Fruit fly (Drosophila melanogaster): ENCODE measurements around the gene CG6813.

CG6813 gene

DNA sequence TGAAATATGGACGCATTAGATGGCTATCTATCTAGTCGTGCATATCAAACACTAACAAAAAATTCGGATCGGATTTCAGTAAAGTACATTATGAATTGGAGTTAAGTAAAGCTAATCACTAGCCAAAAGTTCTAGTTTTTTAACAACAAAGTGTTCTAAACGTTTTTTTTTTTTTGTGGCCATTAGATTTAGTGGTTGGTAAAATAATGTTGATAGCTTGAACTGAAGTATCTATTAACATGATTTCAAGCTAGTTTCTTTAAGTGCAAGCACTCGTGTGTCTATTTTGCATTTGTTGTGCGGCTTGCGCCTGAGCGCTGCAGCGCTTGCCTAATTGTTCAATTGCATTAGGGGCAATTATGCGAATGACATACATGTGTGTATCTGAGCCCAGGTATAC, 36.2 kb upstream of the CG6813 start:
- TF ChIP-seq CG6808 (GFP tag; optimal IDR thresholded peaks at IDR 0.05) (no peak), CG6276 (GFP tag; optimal IDR thresholded peaks at IDR 0.05) (peak; percentile 20), eg (GFP tag; IDR thresholded peaks at IDR 0.05) (peak; percentile 50; the same call in 2 of the 3 replicates), Hr4 (GFP tag; optimal IDR thresholded peaks at IDR 0.05) (peak; percentile 18), CG32006 (GFP tag; optimal IDR thresholded peaks at IDR 0.05) (peak; percentile 33), salr (GFP tag; optimal IDR thresholded peaks at IDR 0.05) (no peak), CG15336 (GFP tag; IDR thresholded peaks at IDR 0.05) (peak; percentile 64), fd59A (GFP tag; optimal IDR thresholded peaks at IDR 0.05) (no peak)

- TF ChIP-seq CG8119 (GFP tag; IDR thresholded peaks at IDR 0.05), result peak; percentile 66; the same call in 2 of the 3 replicates
- TF ChIP-seq CG6276 (GFP tag; optimal IDR thresholded peaks at IDR 0.05), result peak; percentile 53
- peak; percentile 5 for TF ChIP-seq Sox102F (GFP tag; optimal IDR thresholded peaks at IDR 0.05)
- TF ChIP-seq salr (GFP tag; optimal IDR thresholded peaks at IDR 0.05), result peak in 1 of 2 experiments; percentile 3
- peak; percentile 64 for TF ChIP-seq CG32006 (GFP tag; optimal IDR thresholded peaks at IDR 0.05)
- TF ChIP-seq eg (GFP tag; IDR thresholded peaks at IDR 0.05), result peak; percentile 69; the same call in 2 of the 3 replicates
- TF ChIP-seq dsx (GFP tag; optimal IDR thresholded peaks at IDR 0.05; ENCODE audit: poor library complexity, severe bottlenecking), result peak; percentile 55
- TF ChIP-seq CG11902 (GFP tag; optimal IDR thresholded peaks at IDR 0.05), result peak; percentile 0
- TF ChIP-seq Gug (GFP tag; IDR thresholded peaks at IDR 0.05), result peak; percentile 44
- TF ChIP-seq Eip78C (GFP tag), result peak; percentile 91
- TF ChIP-seq CG11762 (GFP tag; optimal IDR thresholded peaks at IDR 0.05; ENCODE audit: insufficient read depth), result no peak
- TF ChIP-seq lz (GFP tag; optimal IDR thresholded peaks at IDR 0.05), result peak; percentile 27
- TF ChIP-seq pdm3 (GFP tag; optimal IDR thresholded peaks at IDR 0.05), result peak; percentile 59
- TF ChIP-seq OdsH (GFP tag; optimal IDR thresholded peaks at IDR 0.05), result peak; percentile 43
- TF ChIP-seq Lpt (GFP tag; optimal IDR thresholded peaks at IDR 0.05), result peak; percentile 57
- TF ChIP-seq CG16779 (tag; optimal IDR thresholded peaks at IDR 0.05), result no peak
- TF ChIP-seq Sox14 (GFP tag; optimal IDR thresholded peaks at IDR 0.05), result peak; percentile 37
- peak; percentile 51 for TF ChIP-seq CG3919 (GFP tag; optimal IDR thresholded peaks at IDR 0.05)
- TF ChIP-seq Eip75B (GFP tag; optimal IDR thresholded peaks at IDR 0.05), result no peak
- TF ChIP-seq CG4318 (GFP tag; optimal IDR thresholded peaks at IDR 0.05), result peak; percentile 34
- TF ChIP-seq net (GFP tag; optimal IDR thresholded peaks at IDR 0.05), result peak; percentile 48
- TF ChIP-seq CG34406 (GFP tag; optimal IDR thresholded peaks at IDR 0.05), result peak; percentile 24
- TF ChIP-seq esn (GFP tag; optimal IDR thresholded peaks at IDR 0.05), result no peak
- peak; percentile 57 for TF ChIP-seq CG10669 (GFP tag; optimal IDR thresholded peaks at IDR 0.05)
- peak; percentile 38 for TF ChIP-seq fd59A (GFP tag; optimal IDR thresholded peaks at IDR 0.05)
- no peak for TF ChIP-seq fd85E (GFP tag; optimal IDR thresholded peaks at IDR 0.05)
- TF ChIP-seq CG1621 (tag; optimal IDR thresholded peaks at IDR 0.05), result peak; percentile 21
- peak; percentile 11 for TF ChIP-seq CG31627 (GFP tag; optimal IDR thresholded peaks at IDR 0.05)
- TF ChIP-seq CG6163 (GFP tag; IDR thresholded peaks at IDR 0.05), result peak; percentile 64; the same call in 2 of the 3 replicates
- no peak for TF ChIP-seq Blimp-1 (GFP tag; optimal IDR thresholded peaks at IDR 0.05)
- no peak for TF ChIP-seq vri (GFP tag; optimal IDR thresholded peaks at IDR 0.05)
- TF ChIP-seq CG7368 (GFP tag; optimal IDR thresholded peaks at IDR 0.05), result no peak
- no peak for TF ChIP-seq CG6854 (GFP tag; optimal IDR thresholded peaks at IDR 0.05)
- TF ChIP-seq Smox (GFP tag; optimal IDR thresholded peaks at IDR 0.05), result no peak
- peak; percentile 10 for TF ChIP-seq CG8632 (GFP tag; optimal IDR thresholded peaks at IDR 0.05)
- no peak for TF ChIP-seq fkh (GFP tag; optimal IDR thresholded peaks at IDR 0.05)
- TF ChIP-seq Sox15 (GFP tag; optimal IDR thresholded peaks at IDR 0.05), result peak; percentile 11
- TF ChIP-seq Eip93F (GFP tag; optimal IDR thresholded peaks at IDR 0.05), result no peak
- no peak for TF ChIP-seq Hr39 (GFP tag; optimal IDR thresholded peaks at IDR 0.05)
- peak; percentile 55 for TF ChIP-seq CG6808 (GFP tag; optimal IDR thresholded peaks at IDR 0.05)
- peak; percentile 81 for TF ChIP-seq CG15336 (GFP tag; IDR thresholded peaks at IDR 0.05)
- TF ChIP-seq acj6 (GFP tag; optimal IDR thresholded peaks at IDR 0.05), result peak; percentile 39
- TF ChIP-seq Ets96B (tag; optimal IDR thresholded peaks at IDR 0.05), result peak; percentile 43
- peak; percentile 70 for TF ChIP-seq svp (GFP tag)
- no peak for TF ChIP-seq CG9139 (GFP tag; optimal IDR thresholded peaks at IDR 0.05)
- TF ChIP-seq CG10631 (GFP tag; optimal IDR thresholded peaks at IDR 0.05), result peak; percentile 43
- no peak for TF ChIP-seq CG8319 (GFP tag; optimal IDR thresholded peaks at IDR 0.05)
- peak; percentile 53 for TF ChIP-seq CG3032 (tag; optimal IDR thresholded peaks at IDR 0.05)
Observed at dm6 chr3R:11661712-11662111, 35.3 kb upstream of the CG6813 start.

Measured in whole organism, prepupa.